Fruit fly (Drosophila melanogaster) whole organism, embryonic: ENCODE results near the gene CG31777.

Experiments used
- Atf6 ChIP-seq: fragments of 200-800 bp; sonication (Bioruptor generic); IDR thresholded peaks from 2 replicates; pipeline ENCODE4 v1.3.6; 2022; ENCODE audit warnings: missing biosample characterization, missing genetic modification characterization
- Bdp1 ChIP-seq: fragments of 200-800 bp; sonication (Bioruptor generic); optimal IDR thresholded peaks from 3 replicates; lab custom pipeline; 2016; ENCODE audit warnings: missing biosample characterization, missing genetic modification characterization
- CG11696 ChIP-seq: fragments of 200-800 bp; sonication (Bioruptor generic); IDR thresholded peaks from 2 replicates; pipeline ENCODE4 v1.3.6; 2022; ENCODE audit warnings: missing biosample characterization, missing genetic modification characterization
- CG12071 ChIP-seq: fragments of 200-800 bp; sonication (Bioruptor generic); optimal IDR thresholded peaks from 3 replicates; lab custom pipeline; 2018; ENCODE audit warnings: missing biosample characterization, mild to moderate bottlenecking, missing genetic modification characterization
- CG12299 ChIP-seq: fragments of 200-800 bp; sonication (Bioruptor generic); optimal IDR thresholded peaks from 2 replicates; lab custom pipeline; 2018; ENCODE audit warnings: missing biosample characterization, mild to moderate bottlenecking, missing genetic modification characterization
- CG12942 ChIP-seq: fragments of 200-800 bp; sonication (Bioruptor generic); optimal IDR thresholded peaks from 3 replicates; lab custom pipeline; 2016; ENCODE audit warnings: missing biosample characterization, missing genetic modification characterization
- CG13624 ChIP-seq: fragments of 200-800 bp; sonication (Bioruptor generic); optimal IDR thresholded peaks from 2 replicates; lab custom pipeline; 2016; ENCODE audit warnings: missing biosample characterization, missing genetic modification characterization
- CG14441 ChIP-seq: fragments of 200-800 bp; sonication (Bioruptor generic); IDR thresholded peaks from 2 replicates; pipeline ENCODE4 v1.3.6; 2022; ENCODE audit warnings: missing biosample characterization, missing genetic modification characterization
- CG14710 ChIP-seq: fragments of 200-800 bp; sonication (Bioruptor generic); optimal IDR thresholded peaks from 3 replicates; lab custom pipeline; 2019; ENCODE audit warnings: missing biosample characterization, mild to moderate bottlenecking, missing genetic modification characterization, moderate library complexity
- CG1647 ChIP-seq: fragments of 200-800 bp; sonication (Bioruptor generic); optimal IDR thresholded peaks from 3 replicates; lab custom pipeline; 2016; ENCODE audit warnings: missing biosample characterization, missing genetic modification characterization
- CG16863 ChIP-seq: fragments of 200-800 bp; sonication (Bioruptor generic); optimal IDR thresholded peaks from 3 replicates; lab custom pipeline; 2016; ENCODE audit warnings: missing biosample characterization, missing genetic modification characterization
- CG17385 ChIP-seq: fragments of 200-800 bp; sonication (Bioruptor generic); optimal IDR thresholded peaks from 3 replicates; lab custom pipeline; 2018; ENCODE audit warnings: missing biosample characterization, mild to moderate bottlenecking, missing genetic modification characterization
- CG18476 ChIP-seq: fragments of 200-800 bp; sonication (Bioruptor generic); optimal IDR thresholded peaks from 2 replicates; lab custom pipeline; 2016; ENCODE audit warnings: missing biosample characterization, mild to moderate bottlenecking, missing genetic modification characterization
- CG2120 ChIP-seq: fragments of 200-800 bp; sonication (Bioruptor generic); optimal IDR thresholded peaks from 3 replicates; lab custom pipeline; 2016; ENCODE audit warnings: missing biosample characterization, missing genetic modification characterization
- CG32532 ChIP-seq: fragments of 200-800 bp; sonication (Bioruptor generic); IDR thresholded peaks from 2 replicates; pipeline ENCODE4 v1.3.6; 2022; ENCODE audit warnings: missing biosample characterization, missing genetic modification characterization
- CG43689 ChIP-seq: fragments of 200-800 bp; sonication (Bioruptor generic); IDR thresholded peaks from 2 replicates; pipeline ENCODE4 v1.3.6; 2022; ENCODE audit warnings: missing biosample characterization, missing genetic modification characterization
- CG6854 ChIP-seq: fragments of 200-800 bp; sonication (Bioruptor generic); optimal IDR thresholded peaks from 3 replicates; lab custom pipeline; 2017; ENCODE audit warnings: missing biosample characterization, mild to moderate bottlenecking, missing genetic modification characterization
- CG8359 ChIP-seq: fragments of 200-800 bp; sonication (Bioruptor generic); optimal IDR thresholded peaks from 2 replicates; lab custom pipeline; 2017; ENCODE audit warnings: missing biosample characterization, mild to moderate bottlenecking, missing genetic modification characterization, borderline replicate concordance
- Elba2 ChIP-seq: fragments of 200-800 bp; sonication (Bioruptor generic); optimal IDR thresholded peaks from 3 replicates; lab custom pipeline; 2016; ENCODE audit warnings: missing biosample characterization, missing genetic modification characterization
- Mrtf ChIP-seq: fragments of 200-800 bp; sonication (Bioruptor generic); IDR thresholded peaks from 3 replicates; pipeline ENCODE4 v1.3.6; 2022; ENCODE audit warnings: missing biosample characterization, missing genetic modification characterization
- NFAT ChIP-seq: fragments of 200-800 bp; sonication (Bioruptor generic); IDR thresholded peaks from 2 replicates; pipeline ENCODE4 v1.3.6; 2022; ENCODE audit warnings: missing biosample characterization, missing genetic modification characterization
- Poxn ChIP-seq: fragments of 200-800 bp; sonication (Bioruptor generic); IDR thresholded peaks from 2 replicates; pipeline ENCODE4 v1.3.6; 2022; ENCODE audit warnings: missing biosample characterization, missing genetic modification characterization
- Rfx ChIP-seq: fragments of 200-800 bp; sonication (Bioruptor generic); IDR thresholded peaks from 2 replicates; pipeline ENCODE4 v1.3.6; 2022; ENCODE audit warnings: missing biosample characterization, missing genetic modification characterization
- Sox102F ChIP-seq: fragments of 200-800 bp; sonication (Bioruptor generic); optimal IDR thresholded peaks from 2 replicates; lab custom pipeline; 2018; ENCODE audit warnings: missing biosample characterization, mild to moderate bottlenecking, missing genetic modification characterization, moderate library complexity
- ab ChIP-seq: fragments of 200-800 bp; sonication (Bioruptor generic); optimal IDR thresholded peaks from 2 replicates; lab custom pipeline; 2016; ENCODE audit warnings: missing biosample characterization, missing genetic modification characterization
- ase ChIP-seq: fragments of 200-800 bp; sonication (Bioruptor generic); IDR thresholded peaks from 3 replicates; pipeline ENCODE4 v1.3.6; 2022; ENCODE audit warnings: missing biosample characterization, missing genetic modification characterization
- bigmax ChIP-seq: fragments of 200-800 bp; sonication (Bioruptor generic); optimal IDR thresholded peaks from 2 replicates; lab custom pipeline; 2018; ENCODE audit warnings: missing biosample characterization, mild to moderate bottlenecking, missing genetic modification characterization
- cad ChIP-seq: fragments of >200 bp; optimal IDR thresholded peaks from 2 replicates; lab custom pipeline; 2017; ENCODE audit warnings: missing biosample characterization, missing genetic modification characterization
- cas ChIP-seq: fragments of 200-800 bp; sonication (Bioruptor generic); IDR thresholded peaks from 2 replicates; pipeline ENCODE4 v1.3.6; 2022; ENCODE audit warnings: missing biosample characterization, missing genetic modification characterization
- caup ChIP-seq: fragments of 200-800 bp; sonication (Bioruptor generic); optimal IDR thresholded peaks from 3 replicates; lab custom pipeline; 2017; ENCODE audit warnings: missing biosample characterization, mild to moderate bottlenecking, missing genetic modification characterization, moderate library complexity; ENCODE audit not compliant: severe bottlenecking
- dysf ChIP-seq: fragments of 200-800 bp; sonication (Bioruptor generic); IDR thresholded peaks from 3 replicates; pipeline ENCODE4 v1.3.6; 2022; ENCODE audit warnings: missing biosample characterization, missing genetic modification characterization
- eve ChIP-seq, 2 experiments: fragments of >200 bp; optimal IDR thresholded peaks; 2 replicates each; lab custom pipeline; 2017; ENCODE audit warnings: missing biosample characterization in 2 of 2, missing genetic modification characterization in 2 of 2
- exex ChIP-seq: fragments of 200-800 bp; sonication (Bioruptor generic); optimal IDR thresholded peaks from 4 replicates; lab custom pipeline; 2018; ENCODE audit warnings: missing biosample characterization, mild to moderate bottlenecking, missing genetic modification characterization, moderate library complexity
- fu2 ChIP-seq: fragments of 200-800 bp; sonication (Bioruptor generic); optimal IDR thresholded peaks from 2 replicates; lab custom pipeline; 2016; ENCODE audit warnings: missing biosample characterization, missing genetic modification characterization
- gfzf ChIP-seq: fragments of 200-800 bp; sonication (Bioruptor generic); optimal IDR thresholded peaks from 2 replicates; lab custom pipeline; 2016; ENCODE audit warnings: missing biosample characterization, mild to moderate bottlenecking, missing genetic modification characterization, moderate library complexity
- ind ChIP-seq: fragments of 200-800 bp; sonication (Bioruptor generic); optimal IDR thresholded peaks from 3 replicates; lab custom pipeline; 2016; ENCODE audit warnings: missing biosample characterization, missing genetic modification characterization
- jigr1 ChIP-seq: fragments of 200-800 bp; sonication (Bioruptor generic); IDR thresholded peaks from 3 replicates; pipeline ENCODE4 v1.3.6; 2022; ENCODE audit warnings: missing biosample characterization, missing genetic modification characterization
- lov ChIP-seq, 2 experiments: fragments of 200-800 bp in 1 of 2; fragments of >200 bp in 1 of 2; sonication (Bioruptor generic) in 1 of 2; IDR thresholded peaks in 1 of 2; optimal IDR thresholded peaks in 1 of 2; 2 replicates in 1 of 2; 3 replicates in 1 of 2; pipeline versions ENCODE4 v1.3.6 to Lab custom; 2017 to 2022; ENCODE audit warnings: missing biosample characterization in 1 of 2, missing genetic modification characterization in 1 of 2
- mirr ChIP-seq: fragments of 200-800 bp; sonication (Bioruptor generic); optimal IDR thresholded peaks from 3 replicates; lab custom pipeline; 2018; ENCODE audit warnings: missing biosample characterization, mild to moderate bottlenecking, missing genetic modification characterization
- nerfin-1 ChIP-seq: fragments of 200-800 bp; sonication (Bioruptor generic); optimal IDR thresholded peaks from 3 replicates; lab custom pipeline; 2019; ENCODE audit warnings: missing biosample characterization, mild to moderate bottlenecking, missing genetic modification characterization, moderate library complexity
- org-1 ChIP-seq: fragments of 200-800 bp; sonication (Bioruptor generic); optimal IDR thresholded peaks from 2 replicates; lab custom pipeline; 2017; ENCODE audit warnings: missing biosample characterization, missing genetic modification characterization
- p53 ChIP-seq: fragments of 200-800 bp; sonication (Bioruptor generic); optimal IDR thresholded peaks from 2 replicates; lab custom pipeline; 2016; ENCODE audit warnings: missing biosample characterization, missing genetic modification characterization
- pan ChIP-seq, 4 experiments: fragments of >200 bp in 3 of 4; fragments of 200-800 bp in 1 of 4; sonication (Bioruptor generic) in 1 of 4; optimal IDR thresholded peaks in 3 of 4; IDR thresholded peaks in 1 of 4; 2 replicates each; pipeline versions ENCODE4 v1.3.6 to Lab custom; 2017 to 2022; ENCODE audit warnings: missing biosample characterization in 2 of 4, missing genetic modification characterization in 2 of 4, mixed read lengths in 1 of 4
- pb ChIP-seq: fragments of 200-800 bp; sonication (Bioruptor generic); optimal IDR thresholded peaks from 3 replicates; lab custom pipeline; 2016; ENCODE audit warnings: missing biosample characterization, missing genetic modification characterization
- salm ChIP-seq: fragments of 200-800 bp; sonication (Bioruptor generic); optimal IDR thresholded peaks from 2 replicates; lab custom pipeline; 2018; ENCODE audit warnings: missing biosample characterization, mild to moderate bottlenecking, missing genetic modification characterization
- scrt ChIP-seq: fragments of 200-800 bp; sonication (Bioruptor generic); optimal IDR thresholded peaks from 2 replicates; lab custom pipeline; 2018; ENCODE audit warnings: missing biosample characterization, mild to moderate bottlenecking, missing genetic modification characterization, moderate library complexity
- tna ChIP-seq: fragments of 200-800 bp; sonication (Bioruptor generic); IDR thresholded peaks from 2 replicates; pipeline ENCODE4 v1.3.6; 2022; ENCODE audit warnings: missing biosample characterization, missing genetic modification characterization; ENCODE audit not compliant: partially characterized antibody
- twi ChIP-seq: fragments of 200-800 bp; optimal IDR thresholded peaks from 2 replicates; lab custom pipeline; 2019; ENCODE audit warnings: missing biosample characterization, mild to moderate bottlenecking, missing genetic modification characterization, moderate library complexity
- zf30C ChIP-seq: fragments of 200-800 bp; sonication (Bioruptor generic); optimal IDR thresholded peaks from 3 replicates; lab custom pipeline; 2018; ENCODE audit warnings: missing biosample characterization, mild to moderate bottlenecking, missing genetic modification characterization
- zfh2 ChIP-seq: fragments of 200-800 bp; sonication (Bioruptor generic); optimal IDR thresholded peaks from 2 replicates; lab custom pipeline; 2016; ENCODE audit warnings: missing biosample characterization, missing genetic modification characterization

Gene CG31777

DNA sequence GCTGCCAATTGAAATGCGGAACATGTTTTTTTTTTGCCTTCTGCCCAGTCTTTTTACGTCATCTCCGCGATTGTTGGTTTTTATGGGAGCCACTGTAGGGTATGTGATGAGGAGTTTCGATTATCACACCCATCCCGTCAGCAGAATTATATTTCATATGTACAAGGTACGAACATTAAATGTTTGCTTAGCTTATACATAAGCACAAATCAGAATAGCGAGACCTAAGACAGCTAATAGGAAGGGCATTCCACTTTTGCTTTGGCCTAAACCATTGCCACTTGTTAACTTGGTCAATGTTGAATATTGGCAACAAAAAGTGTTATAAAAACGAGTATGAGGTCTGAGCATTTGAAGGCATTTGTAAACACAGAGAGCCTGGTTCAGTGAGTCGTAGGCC, 3.6 kb downstream of the CG31777 start, which contains the start of gene CG2816 (continued):
- TF ChIP-seq exex (tag; lab: Kevin White, UChicago) (no peak), CG12299 (tag; lab: Kevin White, UChicago) (peak; percentile 63), lov (optimal IDR thresholded peaks at IDR 0.05; lab: Kevin White, UChicago) (no peak), lov (GFP tag; IDR thresholded peaks at IDR 0.05; lab: Robert Waterston, UW) (no peak; the same call in 2 of the 3 replicates), pan (optimal IDR thresholded peaks at IDR 0.05; lab: Kevin White, UChicago) (no peak), pan (GFP tag; optimal IDR thresholded peaks at IDR 0.05 in 1 of 2, IDR thresholded peaks at IDR 0.05 in 1 of 2) (peak in 1 of 2 experiments; percentile 60), CG14710 (tag; lab: Kevin White, UChicago) (no peak), fu2 (GFP tag; lab: Kevin White, UChicago) (peak; percentile 88), Sox102F (GFP tag; lab: Kevin White, UChicago) (peak; percentile 23), CG12942 (GFP tag; lab: Kevin White, UChicago) (peak; percentile 42), CG16863 (GFP tag; lab: Kevin White, UChicago) (peak; percentile 50), nerfin-1 (tag; lab: Kevin White, UChicago) (no peak), CG13624 (no peak), ind (peak; percentile 59), CG12071 (GFP tag; lab: Kevin White, UChicago) (peak; percentile 20), CG17385 (GFP tag; lab: Kevin White, UChicago) (peak; percentile 45), CG43689 (GFP tag; lab: Robert Waterston, UW) (peak; percentile 60), Bdp1 (GFP tag; lab: Kevin White, UChicago) (no peak), Poxn (peak; percentile 37; the same call in 1 of the 2 replicates), pb (no peak), CG32532 (GFP tag; lab: Robert Waterston, UW) (peak; percentile 70), CG1647 (GFP tag; lab: Kevin White, UChicago) (no peak), NFAT (GFP tag; lab: Robert Waterston, UW) (peak; percentile 68; the same call in 1 of the 2 replicates), CG6854 (no peak), CG14441 (GFP tag; lab: Robert Waterston, UW) (peak; percentile 63; the same call in 1 of the 2 replicates), zf30C (GFP tag; lab: Kevin White, UChicago) (no peak), dysf (GFP tag; lab: Robert Waterston, UW) (peak; percentile 92), CG2120 (GFP tag; lab: Kevin White, UChicago) (peak; percentile 97), CG11696 (no peak), ab (GFP tag; lab: Kevin White, UChicago) (peak; percentile 47), Mrtf (GFP tag; lab: Robert Waterston, UW) (peak; percentile 78; the same call in 2 of the 3 replicates), twi (tag; lab: Kevin White, UChicago) (no peak), cas (GFP tag; lab: Robert Waterston, UW) (peak; percentile 75; the same call in 1 of the 2 replicates), caup (peak; percentile 51), p53 (GFP tag; lab: Kevin White, UChicago) (no peak), salm (tag; lab: Kevin White, UChicago) (no peak), CG18476 (GFP tag; lab: Kevin White, UChicago) (no peak), Rfx (GFP tag; lab: Robert Waterston, UW) (peak; percentile 98), Atf6 (GFP tag; lab: Robert Waterston, UW) (peak; percentile 68), gfzf (no peak), mirr (GFP tag; lab: Kevin White, UChicago) (no peak), eve (GFP tag; optimal IDR thresholded peaks at IDR 0.05; lab: Kevin White, UChicago) (peak in 1 of 2 experiments; percentile 28), cad (GFP tag; lab: Kevin White, UChicago) (no peak), jigr1 (no peak), ase (GFP tag; lab: Robert Waterston, UW) (peak; percentile 71; the same call in 2 of the 3 replicates), zfh2 (peak; percentile 93), CG8359 (GFP tag; lab: Kevin White, UChicago) (no peak), bigmax (GFP tag; lab: Kevin White, UChicago) (no peak), tna (GFP tag; lab: Robert Waterston, UW) (no peak), org-1 (peak; percentile 34), Elba2 (GFP tag; lab: Kevin White, UChicago) (no peak), scrt (GFP tag; lab: Kevin White, UChicago) (peak; percentile 28)
